Worm (Caenorhabditis elegans): Measurements from ENCODE around the gene msp-3.

msp-3 gene

DNA sequence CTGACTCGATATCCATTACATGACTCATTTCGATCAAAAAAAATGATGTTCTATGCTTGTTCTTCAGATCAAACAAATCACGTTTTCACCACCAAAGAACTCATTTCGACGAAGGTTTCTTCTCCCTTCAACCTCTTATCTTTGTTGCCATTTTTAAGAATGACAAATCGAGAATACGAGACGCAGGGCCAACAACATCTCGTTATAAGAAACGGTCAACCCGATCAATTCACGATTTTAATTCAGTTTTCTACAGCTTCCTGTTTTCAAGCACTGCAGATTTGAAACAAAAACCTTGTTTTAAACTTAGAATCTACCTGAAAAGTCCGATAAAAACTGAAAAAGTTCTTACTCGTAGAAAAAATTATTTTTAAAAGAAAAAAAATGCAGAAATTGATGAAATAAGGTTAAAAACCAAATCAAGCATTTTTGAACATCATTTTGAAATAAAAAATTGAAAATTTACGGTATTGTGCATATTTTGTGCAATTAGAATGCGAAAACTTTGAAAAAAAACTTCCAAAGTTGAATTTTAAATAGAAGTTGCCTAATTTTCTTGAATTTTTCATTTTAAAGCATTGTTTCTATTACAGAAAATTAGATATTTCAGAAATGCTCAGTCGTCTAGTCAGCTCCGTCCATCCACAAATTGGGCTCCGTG lies 44.4 kb downstream of the msp-3 start, which contains the start of gene acs-11:
Gene acs-11, plus strand, starts transcription at position 611 of the 661 bp plus-strand sequence.
- TF ChIP-seq dao-5 (tag; optimal IDR thresholded peaks at IDR 0.05): no peak
- TF ChIP-seq W03F9.2 (tag; optimal IDR thresholded peaks at IDR 0.05): no peak
- TF ChIP-seq him-1 (tag; optimal IDR thresholded peaks at IDR 0.05): no peak

DNA sequence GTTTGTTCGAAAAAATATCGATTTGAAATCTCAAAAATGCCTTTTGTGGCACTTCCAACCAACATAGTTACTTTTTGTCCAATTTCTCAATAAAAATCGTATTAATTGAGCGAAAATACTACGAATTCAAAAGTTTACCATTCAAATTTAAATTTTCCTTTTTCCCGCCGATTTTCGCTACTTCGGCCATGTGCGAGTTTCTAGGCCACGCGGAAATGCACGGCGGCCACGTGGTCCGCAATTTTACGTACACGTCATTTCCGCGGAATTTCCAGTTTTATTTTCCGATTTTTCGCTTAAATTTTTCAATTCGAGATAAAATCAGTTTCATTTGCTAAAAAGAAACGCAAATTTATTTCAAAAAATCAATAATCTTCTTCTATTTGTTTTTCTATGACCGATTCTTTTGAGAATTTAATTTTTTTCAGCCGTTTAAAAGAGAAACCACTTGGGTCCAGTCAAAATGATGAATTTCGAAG lies 46.1 kb downstream of the msp-3 start, which contains the start of gene eas-1:
Gene eas-1, plus strand, starts transcription at position 429 of the 479 bp plus-strand sequence.
- no peak for TF ChIP-seq dao-5 (tag; optimal IDR thresholded peaks at IDR 0.05)
- peak; percentile 57 for TF ChIP-seq him-1 (tag; optimal IDR thresholded peaks at IDR 0.05)
- peak; percentile 86 for TF ChIP-seq W03F9.2 (tag; optimal IDR thresholded peaks at IDR 0.05)

DNA sequence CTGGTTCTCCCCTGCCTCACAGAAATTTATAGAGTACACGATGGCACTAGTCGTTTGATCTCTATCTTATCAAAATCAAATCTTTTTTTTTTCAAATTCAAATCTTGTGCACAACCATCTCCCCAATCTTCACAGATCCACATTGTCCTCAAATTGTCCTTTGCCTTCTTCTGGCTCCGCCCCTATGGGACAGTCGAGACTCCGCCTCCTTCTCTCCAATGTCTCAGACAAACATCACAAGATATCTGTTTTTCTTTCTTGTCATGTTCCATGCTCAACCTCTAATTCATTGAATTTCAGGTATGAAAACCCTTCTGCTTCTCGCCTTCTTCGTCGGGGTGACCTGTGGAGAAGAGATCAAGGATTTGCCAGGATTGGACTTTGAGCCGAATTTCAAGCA lies 48.7 kb downstream of the msp-3 start, which contains the start of gene ctsa-1.1:
Gene ctsa-1.1, plus strand, starts transcription at position 301 of the 400 bp plus-strand sequence.
- TF ChIP-seq W03F9.2 (tag; optimal IDR thresholded peaks at IDR 0.05) (no peak), him-1 (tag; optimal IDR thresholded peaks at IDR 0.05) (no peak), dao-5 (tag; optimal IDR thresholded peaks at IDR 0.05) (no peak)

DNA sequence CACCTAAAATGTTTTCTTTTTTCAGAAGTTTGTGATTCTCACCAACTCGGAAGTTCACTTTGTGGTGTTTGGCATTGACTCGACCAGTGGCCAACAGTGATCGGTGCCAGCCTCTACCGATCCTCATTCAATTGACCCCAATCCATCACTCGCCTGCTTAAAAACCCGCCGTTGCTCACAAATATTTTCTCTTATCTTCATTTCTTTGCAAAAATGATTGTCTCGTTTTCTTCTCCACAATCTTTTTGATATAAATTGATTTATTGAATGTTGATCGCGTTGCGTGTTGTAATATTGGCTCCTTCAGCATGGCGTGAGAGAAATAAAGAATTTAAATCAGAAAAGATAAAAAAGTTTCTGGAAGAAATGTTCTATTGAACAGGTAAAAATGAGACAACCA lies 49.5 kb downstream of the msp-3 start:
- TF ChIP-seq him-1 (tag; optimal IDR thresholded peaks at IDR 0.05) (no peak), dao-5 (tag; optimal IDR thresholded peaks at IDR 0.05) (no peak), W03F9.2 (tag; optimal IDR thresholded peaks at IDR 0.05) (no peak)
